Worm (Caenorhabditis elegans) whole organism, mixed stage, embryonic: ENCODE results near the gene fbxa-63.
"Not testable (repeated sequence)": the region's sequence is repeated elsewhere in the genome, so short reads cannot be mapped to it uniquely, and the experiment has no call there.

Source experiments
- blmp-1 ChIP-seq: fragments of 150-350 bp; optimal IDR thresholded peaks from 2 replicates; lab custom pipeline; 2014; ENCODE audit warnings: missing biosample characterization, missing genetic modification characterization
- lsy-2 ChIP-seq: fragments of 150-350 bp; optimal IDR thresholded peaks from 2 replicates; lab custom pipeline; 2014; ENCODE audit warnings: missing biosample characterization, missing genetic modification characterization
- mep-1 ChIP-seq: fragments of 150-350 bp; optimal IDR thresholded peaks from 2 replicates; lab custom pipeline; 2017; ENCODE audit warnings: missing biosample characterization, missing genetic modification reagents, missing genetic modification characterization, inconsistent platforms
- nhr-12 ChIP-seq: fragments of 150-350 bp; optimal IDR thresholded peaks from 2 replicates; lab custom pipeline; 2014; ENCODE audit warnings: missing biosample characterization, missing genetic modification characterization
- sptf-1 ChIP-seq: sonication (generic microtip); optimal IDR thresholded peaks from 2 replicates; lab custom pipeline; 2017; ENCODE audit warnings: mild to moderate bottlenecking, missing genetic modification characterization, moderate library complexity, missing compliant biosample characterization

- not testable (repeated sequence) for TF ChIP-seq lsy-2; sptf-1; nhr-12 (tag; lab: Kevin White, UChicago); mep-1; blmp-1 (tag; lab: Kevin White, UChicago)
Measured at ce11 chrIII:1263692-1264091, 20.4 kb downstream of the fbxa-63 start, which contains the start of gene srz-9.
